Worm (Caenorhabditis elegans): Measurements from ENCODE around the gene col-12.

- TF ChIP-seq ztf-29 (GFP tag; IDR thresholded peaks at IDR 0.05) (no peak), flt-1 (GFP tag; IDR thresholded peaks at IDR 0.05) (no peak), med-1 (GFP tag; optimal IDR thresholded peaks at IDR 0.05; ENCODE audit: insufficient read depth) (no peak), klf-2 (GFP tag; conservative IDR thresholded peaks at IDR 0.05) (no peak), cog-1 (tag; optimal IDR thresholded peaks at IDR 0.05) (no peak), T22C8.4 (GFP tag; IDR thresholded peaks at IDR 0.05) (no peak), ref-1 (GFP tag; conservative IDR thresholded peaks at IDR 0.05) (no peak)
Observed at ce11 chrV:10398431-10398830, 26.6 kb downstream of the col-12 start, which contains the start of gene ugt-2.
